Worm (Caenorhabditis elegans): ENCODE results near the gene tftc-5.

Gene tftc-5

ce11 chrIII:4066333-4066732, 44.4 kb downstream of the tftc-5 start, which contains the start of gene unc-79:
unc-79 (plus strand) TSS chrIII:4066633.
- no peak for TF ChIP-seq C04F5.9 (tag; optimal IDR thresholded peaks at IDR 0.05)
- no peak for TF ChIP-seq aha-1 (tag; optimal IDR thresholded peaks at IDR 0.05)
- TF ChIP-seq pax-3 (tag; optimal IDR thresholded peaks at IDR 0.05): no peak
- TF ChIP-seq efl-1 (optimal IDR thresholded peaks at IDR 0.05): no peak
- peak in 1 of 2 experiments; percentile 64 for TF ChIP-seq efl-1 (GFP tag; optimal IDR thresholded peaks at IDR 0.05 in 1 of 2)
- TF ChIP-seq vab-15 (tag; optimal IDR thresholded peaks at IDR 0.05): no peak

- TF ChIP-seq elt-3 (tag; optimal IDR thresholded peaks at IDR 0.05): no peak
- no peak for TF ChIP-seq unc-86 (tag; optimal IDR thresholded peaks at IDR 0.05)
- TF ChIP-seq Y116A8C.19 (tag; optimal IDR thresholded peaks at IDR 0.05; ENCODE audit: borderline replicate concordance): no peak
- TF ChIP-seq nhr-11 (tag; optimal IDR thresholded peaks at IDR 0.05): no peak
- TF ChIP-seq lin-14 (GFP tag; optimal IDR thresholded peaks at IDR 0.05): peak; percentile 49
- no peak for TF ChIP-seq alr-1 (tag; optimal IDR thresholded peaks at IDR 0.05; ENCODE audit: borderline replicate concordance)
- TF ChIP-seq nhr-12 (tag; optimal IDR thresholded peaks at IDR 0.05): no peak
Measured at ce11 chrIII:4068120-4068519, 46.2 kb downstream of the tftc-5 start.

- TF ChIP-seq tbx-2 (tag; optimal IDR thresholded peaks at IDR 0.05) (peak; percentile 31), lin-14 (GFP tag; optimal IDR thresholded peaks at IDR 0.05) (peak; percentile 79), blmp-1 (tag; optimal IDR thresholded peaks at IDR 0.05) (no peak)
Measured at ce11 chrIII:4070239-4070638, 48.3 kb downstream of the tftc-5 start.

Measured in whole organism, L1 larva.